Fruit fly (Drosophila melanogaster): ENCODE results near the gene CG31510.

DNA sequence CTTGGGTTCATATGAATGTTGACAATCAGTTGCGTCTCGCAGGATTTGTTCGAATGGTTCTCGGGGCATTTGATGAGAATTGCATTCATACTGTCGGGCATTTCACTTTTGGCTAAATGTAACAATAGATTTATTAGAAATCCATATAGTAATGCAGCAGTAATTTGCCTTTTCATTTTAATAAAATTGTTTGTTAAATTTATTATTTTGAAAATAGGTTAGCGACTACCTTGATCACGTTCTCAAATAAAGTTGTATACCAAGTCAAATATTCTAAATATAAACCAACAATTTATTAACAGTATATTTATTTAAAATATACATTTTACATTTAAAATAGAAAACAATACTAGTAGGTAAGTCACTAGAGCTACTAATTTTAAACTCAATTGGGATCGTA, 13.8 kb downstream of the CG31510 start, which contains the start of gene CG34027:
- no peak for TF ChIP-seq bowl (GFP tag; IDR thresholded peaks at IDR 0.05)
- no peak for TF ChIP-seq CG8478 (optimal IDR thresholded peaks at IDR 0.05)
- TF ChIP-seq CTCF (GFP tag; optimal IDR thresholded peaks at IDR 0.05): no peak
- TF ChIP-seq CG13424 (tag; optimal IDR thresholded peaks at IDR 0.05): no peak
- TF ChIP-seq Elba2 (GFP tag; optimal IDR thresholded peaks at IDR 0.05): no peak
- no peak for TF ChIP-seq CG6854 (GFP tag; optimal IDR thresholded peaks at IDR 0.05)
- TF ChIP-seq klu (GFP tag; IDR thresholded peaks at IDR 0.05): no peak
- TF ChIP-seq zfh1 (GFP tag; IDR thresholded peaks at IDR 0.05): no peak
